Worm (Caenorhabditis elegans) whole organism, mixed stage, embryonic: ENCODE results near the gene str-46.

Experiments
- blmp-1 ChIP-seq: fragments of 150-350 bp; optimal IDR thresholded peaks from 2 replicates; lab custom pipeline; 2014; ENCODE audit warnings: missing biosample characterization, missing genetic modification characterization
- ceh-39 ChIP-seq: fragments of 150-350 bp; optimal IDR thresholded peaks from 2 replicates; lab custom pipeline; 2014; ENCODE audit warnings: missing biosample characterization, missing genetic modification characterization
- ceh-43 ChIP-seq: fragments of 200-800 bp; sonication (Bioruptor generic); optimal IDR thresholded peaks from 2 replicates; lab custom pipeline; 2018; ENCODE audit warnings: mild to moderate bottlenecking, missing genetic modification characterization, moderate library complexity, missing compliant biosample characterization
- ceh-83 ChIP-seq: fragments of 200-800 bp; sonication (Bioruptor generic); optimal IDR thresholded peaks from 2 replicates; lab custom pipeline; 2018; ENCODE audit warnings: mild to moderate bottlenecking, missing genetic modification characterization, missing compliant biosample characterization
- ces-1 ChIP-seq: fragments of 150-350 bp; optimal IDR thresholded peaks from 2 replicates; lab custom pipeline; 2014; ENCODE audit warnings: missing biosample characterization, missing genetic modification reagents, missing genetic modification characterization
- cnd-1 ChIP-seq: fragments of 200-800 bp; sonication (Bioruptor generic); optimal IDR thresholded peaks from 2 replicates; lab custom pipeline; 2018; ENCODE audit warnings: mild to moderate bottlenecking, missing genetic modification characterization, missing compliant biosample characterization
- drap-1 ChIP-seq: fragments of 200-800 bp; sonication (Bioruptor generic); optimal IDR thresholded peaks from 3 replicates; lab custom pipeline; 2018; ENCODE audit warnings: mild to moderate bottlenecking, missing genetic modification characterization, missing compliant biosample characterization
- elt-1 ChIP-seq: sonication (generic microtip); optimal IDR thresholded peaks from 2 replicates; lab custom pipeline; 2017; ENCODE audit warnings: missing genetic modification characterization, mild to moderate bottlenecking, missing compliant biosample characterization, antibody characterized with exemption, moderate library complexity, borderline replicate concordance; ENCODE audit not compliant: insufficient read depth
- elt-3 ChIP-seq: fragments of 150-350 bp; optimal IDR thresholded peaks from 2 replicates; lab custom pipeline; 2014; ENCODE audit warnings: missing biosample characterization, missing genetic modification characterization
- flh-1 ChIP-seq: fragments of 200-800 bp; sonication (Bioruptor generic); optimal IDR thresholded peaks from 2 replicates; lab custom pipeline; 2018; ENCODE audit warnings: mild to moderate bottlenecking, missing genetic modification characterization, moderate library complexity, missing compliant biosample characterization
- ham-2 ChIP-seq: fragments of 200-800 bp; sonication (Bioruptor generic); optimal IDR thresholded peaks from 2 replicates; lab custom pipeline; 2018; ENCODE audit warnings: mild to moderate bottlenecking, missing genetic modification characterization, missing compliant biosample characterization
- hlh-1 ChIP-seq: fragments of 150-350 bp; optimal IDR thresholded peaks from 2 replicates; lab custom pipeline; 2014; ENCODE audit warnings: missing biosample characterization, missing genetic modification reagents, missing genetic modification characterization
- lin-32 ChIP-seq: fragments of 200-800 bp; sonication (Bioruptor generic); optimal IDR thresholded peaks from 2 replicates; lab custom pipeline; 2018; ENCODE audit warnings: mild to moderate bottlenecking, missing genetic modification characterization, missing compliant biosample characterization
- lsy-2 ChIP-seq: fragments of 150-350 bp; optimal IDR thresholded peaks from 2 replicates; lab custom pipeline; 2014; ENCODE audit warnings: missing biosample characterization, missing genetic modification characterization
- mab-5 ChIP-seq: fragments of 150-350 bp; optimal IDR thresholded peaks from 2 replicates; lab custom pipeline; 2014; ENCODE audit warnings: missing biosample characterization, missing genetic modification characterization
- mep-1 ChIP-seq: fragments of 150-350 bp; optimal IDR thresholded peaks from 2 replicates; lab custom pipeline; 2017; ENCODE audit warnings: missing biosample characterization, missing genetic modification reagents, missing genetic modification characterization, inconsistent platforms
- mls-2 ChIP-seq: sonication (generic microtip); optimal IDR thresholded peaks from 2 replicates; lab custom pipeline; 2016; ENCODE audit warnings: mild to moderate bottlenecking, missing genetic modification characterization, moderate library complexity, missing compliant biosample characterization
- nhr-12 ChIP-seq: fragments of 150-350 bp; optimal IDR thresholded peaks from 2 replicates; lab custom pipeline; 2014; ENCODE audit warnings: missing biosample characterization, missing genetic modification characterization
- nhr-2 ChIP-seq: fragments of 150-350 bp; optimal IDR thresholded peaks from 2 replicates; lab custom pipeline; 2014; ENCODE audit warnings: missing biosample characterization, missing genetic modification characterization
- nhr-237 ChIP-seq: fragments of 150-350 bp; optimal IDR thresholded peaks from 2 replicates; lab custom pipeline; 2014; ENCODE audit warnings: missing biosample characterization, missing genetic modification characterization
- nhr-28 ChIP-seq: fragments of 150-350 bp; optimal IDR thresholded peaks from 2 replicates; lab custom pipeline; 2014; ENCODE audit warnings: missing biosample characterization, missing genetic modification characterization
- nhr-76 ChIP-seq: sonication (generic microtip); optimal IDR thresholded peaks from 2 replicates; lab custom pipeline; 2017; ENCODE audit warnings: missing biosample characterization, missing genetic modification characterization
- pha-4 ChIP-seq: fragments of 150-350 bp; optimal IDR thresholded peaks from 2 replicates; lab custom pipeline; 2018; ENCODE audit warnings: missing biosample characterization, missing genetic modification reagents, missing genetic modification characterization
- sem-2 ChIP-seq: fragments of 200-800 bp; sonication (Bioruptor generic); optimal IDR thresholded peaks from 2 replicates; lab custom pipeline; 2018; ENCODE audit warnings: mild to moderate bottlenecking, missing genetic modification characterization, missing compliant biosample characterization
- snpc-4 ChIP-seq: fragments of 150-350 bp; optimal IDR thresholded peaks from 2 replicates; lab custom pipeline; 2014; ENCODE audit warnings: missing biosample characterization, missing genetic modification characterization
- sptf-1 ChIP-seq: sonication (generic microtip); optimal IDR thresholded peaks from 2 replicates; lab custom pipeline; 2017; ENCODE audit warnings: mild to moderate bottlenecking, missing genetic modification characterization, moderate library complexity, missing compliant biosample characterization
- tbx-8 ChIP-seq: fragments of 200-800 bp; sonication (Bioruptor generic); optimal IDR thresholded peaks from 2 replicates; lab custom pipeline; 2018; ENCODE audit warnings: mild to moderate bottlenecking, missing genetic modification characterization, moderate library complexity, missing compliant biosample characterization
- unc-120 ChIP-seq: sonication (generic microtip); optimal IDR thresholded peaks from 2 replicates; lab custom pipeline; 2017; ENCODE audit warnings: missing genetic modification characterization, missing compliant biosample characterization; ENCODE audit not compliant: poor library complexity, severe bottlenecking
- unc-62 ChIP-seq: fragments of 150-350 bp; optimal IDR thresholded peaks from 2 replicates; lab custom pipeline; 2014; ENCODE audit warnings: missing biosample characterization, missing genetic modification reagents, missing genetic modification characterization
- zip-8 ChIP-seq: fragments of 150-350 bp; optimal IDR thresholded peaks from 2 replicates; lab custom pipeline; 2014; ENCODE audit warnings: missing biosample characterization, missing genetic modification characterization
- ztf-11 ChIP-seq: fragments of 150-350 bp; optimal IDR thresholded peaks from 2 replicates; lab custom pipeline; 2014; ENCODE audit warnings: missing biosample characterization, missing genetic modification characterization

The str-46 gene

ce11 chrV:2922594-2922993, 22.8 kb upstream of the str-46 start, which contains the start of gene srh-38:
TSS of gene srh-38 (minus strand) at chrV:2922694.
- no peak for TF ChIP-seq snpc-4 (tag; lab: Kevin White, UChicago)

- TF ChIP-seq nhr-76 (tag; lab: Kevin White, UChicago) (no peak), hlh-1 (tag; lab: Kevin White, UChicago) (no peak), drap-1 (no peak), zip-8 (tag; lab: Kevin White, UChicago) (no peak), ceh-83 (GFP tag; lab: Kevin White, UChicago) (no peak), ztf-11 (tag; lab: Kevin White, UChicago) (no peak), nhr-2 (tag; lab: Kevin White, UChicago) (no peak)
These were observed 20.4 kb upstream of the str-46 start for ce11 chrV:2920125-2920524.

- TF ChIP-seq nhr-28 (tag; lab: Kevin White, UChicago) (no peak), ceh-39 (tag; lab: Kevin White, UChicago) (no peak), lin-32 (GFP tag; lab: Kevin White, UChicago) (no peak), cnd-1 (tag; lab: Kevin White, UChicago) (no peak), ztf-11 (tag; lab: Kevin White, UChicago) (no peak), sptf-1 (tag; lab: Kevin White, UChicago) (no peak)
These were observed 14.2 kb upstream of the str-46 start, which contains the start of gene srh-146 for ce11 chrV:2913948-2914347. TSS of gene srh-146 (plus strand) at chrV:2914248.

- TF ChIP-seq pha-4 (tag; lab: Kevin White, UChicago): no peak
- TF ChIP-seq nhr-76 (tag; lab: Kevin White, UChicago): no peak
- no peak for TF ChIP-seq nhr-28 (tag; lab: Kevin White, UChicago)
- TF ChIP-seq ham-2 (GFP tag; lab: Kevin White, UChicago): no peak
- TF ChIP-seq lin-32 (GFP tag; lab: Kevin White, UChicago): no peak
- TF ChIP-seq mls-2 (tag; lab: Kevin White, UChicago): no peak
- TF ChIP-seq mab-5: no peak
- TF ChIP-seq flh-1 (GFP tag; lab: Kevin White, UChicago): no peak
- TF ChIP-seq sptf-1 (tag; lab: Kevin White, UChicago): no peak
- TF ChIP-seq nhr-237 (tag; lab: Kevin White, UChicago): no peak
- TF ChIP-seq sem-2 (GFP tag; lab: Kevin White, UChicago): no peak
- no peak for TF ChIP-seq drap-1
- no peak for TF ChIP-seq ceh-43 (GFP tag; lab: Kevin White, UChicago)
- no peak for TF ChIP-seq unc-120
- no peak for TF ChIP-seq ceh-83 (GFP tag; lab: Kevin White, UChicago)
- no peak for TF ChIP-seq cnd-1 (tag; lab: Kevin White, UChicago)
- TF ChIP-seq tbx-8 (GFP tag; lab: Kevin White, UChicago): no peak
- no peak for TF ChIP-seq ztf-11 (tag; lab: Kevin White, UChicago)
These were observed 13.1 kb upstream of the str-46 start, which contains the start of gene C31B8.9 for ce11 chrV:2912901-2913300. TSS of gene C31B8.9 (minus strand) at chrV:2913001.

- TF ChIP-seq tbx-8 (GFP tag; lab: Kevin White, UChicago): no peak
- TF ChIP-seq sem-2 (GFP tag; lab: Kevin White, UChicago): no peak
- no peak for TF ChIP-seq elt-1 (tag; lab: Kevin White, UChicago)
- no peak for TF ChIP-seq mls-2 (tag; lab: Kevin White, UChicago)
- no peak for TF ChIP-seq unc-120
- no peak for TF ChIP-seq sptf-1 (tag; lab: Kevin White, UChicago)
- TF ChIP-seq ceh-83 (GFP tag; lab: Kevin White, UChicago): no peak
- no peak for TF ChIP-seq zip-8 (tag; lab: Kevin White, UChicago)
- TF ChIP-seq ceh-43 (GFP tag; lab: Kevin White, UChicago): no peak
- TF ChIP-seq mep-1: no peak
- TF ChIP-seq, all 35 proteins: peak for 0
These were observed 9.8 kb upstream of the str-46 start, which contains the start of gene zmp-3 for ce11 chrV:2909525-2909924. TSS of gene zmp-3 (minus strand) at chrV:2909625.

ce11 chrV:2903227-2903626, 3.5 kb upstream of the str-46 start, which contains the start of gene C31B8.7:
TSS of gene C31B8.7 (minus strand) at chrV:2903327.
- TF ChIP-seq snpc-4 (tag; lab: Kevin White, UChicago) (no peak), nhr-12 (tag; lab: Kevin White, UChicago) (no peak), nhr-2 (tag; lab: Kevin White, UChicago) (no peak), mep-1 (no peak), ztf-11 (tag; lab: Kevin White, UChicago) (no peak), blmp-1 (tag; lab: Kevin White, UChicago) (no peak), ces-1 (GFP tag; lab: Kevin White, UChicago) (no peak), unc-62 (GFP tag; lab: Kevin White, UChicago) (no peak), cnd-1 (tag; lab: Kevin White, UChicago) (no peak), sptf-1 (tag; lab: Kevin White, UChicago) (no peak), nhr-28 (tag; lab: Kevin White, UChicago) (no peak), ceh-43 (GFP tag; lab: Kevin White, UChicago) (no peak), ceh-83 (GFP tag; lab: Kevin White, UChicago) (no peak), hlh-1 (tag; lab: Kevin White, UChicago) (no peak), elt-3 (tag; lab: Kevin White, UChicago) (no peak), flh-1 (GFP tag; lab: Kevin White, UChicago) (no peak), lsy-2 (tag; lab: Kevin White, UChicago) (no peak)
- TF ChIP-seq, all 35 proteins: peak for 0
